Fruit fly (Drosophila melanogaster) whole organism, prepupa: ENCODE results near the gene Pdf.
A peak's percentile ranks its signal among the peaks of the same experiment; 100 is the strongest.

Experiments used
- Blimp-1 ChIP-seq: fragments of 200-800 bp; sonication (Bioruptor generic); optimal IDR thresholded peaks from 3 replicates; lab custom pipeline; 2017; ENCODE audit warnings: missing biosample characterization, missing genetic modification characterization, mild to moderate bottlenecking, moderate library complexity, missing genetic modification reagents
- CG10631 ChIP-seq: fragments of 200-800 bp; sonication (Bioruptor generic); optimal IDR thresholded peaks from 2 replicates; lab custom pipeline; 2016; ENCODE audit warnings: missing biosample characterization, missing genetic modification characterization
- CG10669 ChIP-seq: fragments of 200-800 bp; sonication (Bioruptor generic); optimal IDR thresholded peaks from 3 replicates; lab custom pipeline; 2018; ENCODE audit warnings: missing biosample characterization, mild to moderate bottlenecking, missing genetic modification characterization, moderate library complexity
- CG11762 ChIP-seq: fragments of 200-800 bp; sonication (Bioruptor generic); optimal IDR thresholded peaks from 3 replicates; lab custom pipeline; 2016; ENCODE audit warnings: missing biosample characterization, missing genetic modification characterization; ENCODE audit not compliant: insufficient read depth
- CG11902 ChIP-seq: fragments of 200-800 bp; sonication (Bioruptor generic); optimal IDR thresholded peaks from 3 replicates; lab custom pipeline; 2016; ENCODE audit warnings: missing biosample characterization, missing genetic modification characterization
- CG16779 ChIP-seq: fragments of 200-800 bp; sonication (Bioruptor generic); optimal IDR thresholded peaks from 3 replicates; lab custom pipeline; 2017; ENCODE audit warnings: missing biosample characterization, mild to moderate bottlenecking, missing genetic modification characterization
- CG3032 ChIP-seq: fragments of 200-800 bp; optimal IDR thresholded peaks from 2 replicates; lab custom pipeline; 2019; ENCODE audit warnings: missing biosample characterization, mild to moderate bottlenecking, missing genetic modification characterization, moderate library complexity
- CG31627 ChIP-seq: fragments of 200-800 bp; sonication (Bioruptor generic); optimal IDR thresholded peaks from 3 replicates; lab custom pipeline; 2016; ENCODE audit warnings: missing biosample characterization, missing genetic modification characterization
- CG32006 ChIP-seq: fragments of 200-800 bp; sonication (Bioruptor generic); optimal IDR thresholded peaks from 3 replicates; lab custom pipeline; 2017; ENCODE audit warnings: missing biosample characterization, mild to moderate bottlenecking, missing genetic modification characterization
- CG4318 ChIP-seq: fragments of 200-800 bp; sonication (Bioruptor generic); optimal IDR thresholded peaks from 3 replicates; lab custom pipeline; 2017; ENCODE audit warnings: missing biosample characterization, mild to moderate bottlenecking, missing genetic modification characterization
- CG6163 ChIP-seq: fragments of 200-800 bp; sonication (Bioruptor generic); IDR thresholded peaks from 3 replicates; pipeline ENCODE4 v1.3.6; 2022; ENCODE audit warnings: missing biosample characterization, missing genetic modification characterization
- CG6276 ChIP-seq: fragments of 200-800 bp; sonication (Bioruptor generic); optimal IDR thresholded peaks from 2 replicates; lab custom pipeline; 2017; ENCODE audit warnings: missing biosample characterization, mild to moderate bottlenecking, missing genetic modification characterization
- CG6792 ChIP-seq: fragments of 200-800 bp; sonication (Bioruptor generic); optimal IDR thresholded peaks from 3 replicates; lab custom pipeline; 2016; ENCODE audit warnings: missing biosample characterization, missing genetic modification characterization
- CG6808 ChIP-seq: fragments of 200-800 bp; sonication (Bioruptor generic); optimal IDR thresholded peaks from 3 replicates; lab custom pipeline; 2017; ENCODE audit warnings: missing biosample characterization, missing genetic modification characterization, mild to moderate bottlenecking, moderate library complexity, missing genetic modification reagents
- CG6854 ChIP-seq: fragments of 200-800 bp; sonication (Bioruptor generic); optimal IDR thresholded peaks from 2 replicates; lab custom pipeline; 2017; ENCODE audit warnings: missing biosample characterization, mild to moderate bottlenecking, missing genetic modification characterization
- CG7368 ChIP-seq: fragments of 200-800 bp; sonication (Bioruptor generic); optimal IDR thresholded peaks from 3 replicates; lab custom pipeline; 2016; ENCODE audit warnings: missing biosample characterization, missing genetic modification characterization
- CG8119 ChIP-seq: fragments of 200-800 bp; sonication (Bioruptor generic); IDR thresholded peaks from 3 replicates; pipeline ENCODE4 v1.3.6; 2022; ENCODE audit warnings: missing biosample characterization, missing genetic modification characterization
- CG8319 ChIP-seq: fragments of 200-800 bp; sonication (Bioruptor generic); optimal IDR thresholded peaks from 3 replicates; lab custom pipeline; 2016; ENCODE audit warnings: missing biosample characterization, missing genetic modification characterization
- CG8632 ChIP-seq: fragments of 200-800 bp; sonication (Bioruptor generic); optimal IDR thresholded peaks from 3 replicates; lab custom pipeline; 2016; ENCODE audit warnings: missing biosample characterization, missing genetic modification characterization
- Eip75B ChIP-seq: fragments of 200-800 bp; sonication (Bioruptor generic); optimal IDR thresholded peaks from 3 replicates; lab custom pipeline; 2016; ENCODE audit warnings: missing biosample characterization, missing genetic modification characterization
- Eip78C ChIP-seq: fragments of 200-800 bp; sonication (Bioruptor generic); peaks from one replicate; lab custom pipeline; 2016; ENCODE audit warnings: missing biosample characterization, missing genetic modification characterization
- Eip93F ChIP-seq: fragments of 200-800 bp; sonication (Bioruptor generic); optimal IDR thresholded peaks from 2 replicates; lab custom pipeline; 2016; ENCODE audit warnings: missing biosample characterization, mild to moderate bottlenecking, missing genetic modification characterization
- Ets96B ChIP-seq: fragments of 200-800 bp; optimal IDR thresholded peaks from 2 replicates; lab custom pipeline; 2019; ENCODE audit warnings: missing biosample characterization, mild to moderate bottlenecking, missing genetic modification characterization, moderate library complexity
- Gug ChIP-seq: fragments of 200-800 bp; sonication (Bioruptor generic); IDR thresholded peaks from 2 replicates; pipeline ENCODE4 v1.3.6; 2022; ENCODE audit warnings: missing biosample characterization, missing genetic modification characterization
- Hr39 ChIP-seq: fragments of 200-800 bp; sonication (Bioruptor generic); optimal IDR thresholded peaks from 2 replicates; lab custom pipeline; 2016; ENCODE audit warnings: missing biosample characterization, missing genetic modification characterization
- Hr4 ChIP-seq: fragments of 200-800 bp; sonication (Bioruptor generic); optimal IDR thresholded peaks from 3 replicates; lab custom pipeline; 2016; ENCODE audit warnings: missing biosample characterization, missing genetic modification characterization
- Lpt ChIP-seq: fragments of 200-800 bp; sonication (Bioruptor generic); optimal IDR thresholded peaks from 3 replicates; lab custom pipeline; 2016; ENCODE audit warnings: missing biosample characterization, missing genetic modification characterization
- Met ChIP-seq: fragments of 200-800 bp; sonication (Bioruptor generic); optimal IDR thresholded peaks from 3 replicates; lab custom pipeline; 2016; ENCODE audit warnings: missing biosample characterization, missing genetic modification characterization
- OdsH ChIP-seq: fragments of 200-800 bp; sonication (Bioruptor generic); optimal IDR thresholded peaks from 3 replicates; lab custom pipeline; 2016; ENCODE audit warnings: missing biosample characterization, missing genetic modification characterization
- Smox ChIP-seq: fragments of 200-800 bp; sonication (Bioruptor generic); optimal IDR thresholded peaks from 3 replicates; lab custom pipeline; 2016; ENCODE audit warnings: missing biosample characterization, missing genetic modification characterization
- Sox102F ChIP-seq: fragments of 200-800 bp; sonication (Bioruptor generic); optimal IDR thresholded peaks from 2 replicates; lab custom pipeline; 2016; ENCODE audit warnings: missing biosample characterization, mild to moderate bottlenecking, missing genetic modification characterization
- Sox14 ChIP-seq: fragments of 200-800 bp; sonication (Bioruptor generic); optimal IDR thresholded peaks from 3 replicates; lab custom pipeline; 2016; ENCODE audit warnings: missing biosample characterization, missing genetic modification characterization
- Sox15 ChIP-seq: fragments of 200-800 bp; sonication (Bioruptor generic); optimal IDR thresholded peaks from 3 replicates; lab custom pipeline; 2016; ENCODE audit warnings: missing biosample characterization, missing genetic modification characterization
- achi ChIP-seq: fragments of 200-800 bp; sonication (Bioruptor generic); optimal IDR thresholded peaks from 3 replicates; lab custom pipeline; 2016; ENCODE audit warnings: missing biosample characterization, missing genetic modification characterization
- dsx ChIP-seq: fragments of 200-800 bp; optimal IDR thresholded peaks from 3 replicates; lab custom pipeline; 2019; ENCODE audit warnings: missing biosample characterization, mild to moderate bottlenecking, missing genetic modification characterization, moderate library complexity; ENCODE audit not compliant: poor library complexity, severe bottlenecking
- eg ChIP-seq: fragments of 200-800 bp; sonication (Bioruptor generic); IDR thresholded peaks from 3 replicates; pipeline ENCODE4 v1.3.6; 2022; ENCODE audit warnings: missing biosample characterization, missing genetic modification characterization
- esn ChIP-seq: fragments of 200-800 bp; sonication (Bioruptor generic); optimal IDR thresholded peaks from 2 replicates; lab custom pipeline; 2016; ENCODE audit warnings: missing biosample characterization, mild to moderate bottlenecking, missing genetic modification characterization, moderate library complexity
- fd59A ChIP-seq: fragments of 200-800 bp; sonication (Bioruptor generic); optimal IDR thresholded peaks from 2 replicates; lab custom pipeline; 2017; ENCODE audit warnings: missing biosample characterization, mild to moderate bottlenecking, missing genetic modification characterization, missing genetic modification reagents
- fd85E ChIP-seq: fragments of 200-800 bp; sonication (Bioruptor generic); optimal IDR thresholded peaks from 3 replicates; lab custom pipeline; 2016; ENCODE audit warnings: missing biosample characterization, missing genetic modification characterization
- fkh ChIP-seq: fragments of 200-800 bp; sonication (Bioruptor generic); optimal IDR thresholded peaks from 3 replicates; lab custom pipeline; 2017; ENCODE audit warnings: missing biosample characterization, mild to moderate bottlenecking, missing genetic modification characterization, moderate library complexity
- lz ChIP-seq: fragments of 200-800 bp; sonication (Bioruptor generic); optimal IDR thresholded peaks from 3 replicates; lab custom pipeline; 2016; ENCODE audit warnings: missing biosample characterization, missing genetic modification characterization
- net ChIP-seq: fragments of 200-800 bp; sonication (Bioruptor generic); optimal IDR thresholded peaks from 3 replicates; lab custom pipeline; 2016; ENCODE audit warnings: missing biosample characterization, missing genetic modification characterization
- pdm3 ChIP-seq: fragments of 200-800 bp; sonication (Bioruptor generic); optimal IDR thresholded peaks from 3 replicates; lab custom pipeline; 2016; ENCODE audit warnings: missing biosample characterization, missing genetic modification characterization
- salr ChIP-seq, 2 experiments: fragments of 200-800 bp; sonication (Bioruptor generic); optimal IDR thresholded peaks; 3 replicates each; lab custom pipeline; 2016 to 2018; ENCODE audit warnings: missing biosample characterization in 2 of 2, missing genetic modification characterization in 2 of 2, mild to moderate bottlenecking in 1 of 2
- spab ChIP-seq: fragments of 200-800 bp; sonication (Bioruptor generic); optimal IDR thresholded peaks from 2 replicates; lab custom pipeline; 2017; ENCODE audit warnings: missing biosample characterization, mild to moderate bottlenecking, missing genetic modification characterization, missing genetic modification reagents
- ss ChIP-seq, 2 experiments: fragments of 200-800 bp; sonication (Bioruptor generic); optimal IDR thresholded peaks; 2 replicates in 1 of 2; 3 replicates in 1 of 2; lab custom pipeline; 2017 to 2018; ENCODE audit warnings: mild to moderate bottlenecking in 2 of 2, missing biosample characterization in 2 of 2, missing genetic modification characterization in 2 of 2, moderate library complexity in 1 of 2
- topi ChIP-seq: fragments of 200-800 bp; sonication (Bioruptor generic); optimal IDR thresholded peaks from 3 replicates; lab custom pipeline; 2016; ENCODE audit warnings: missing biosample characterization, missing genetic modification characterization
- vri ChIP-seq: fragments of 200-800 bp; sonication (Bioruptor generic); optimal IDR thresholded peaks from 3 replicates; lab custom pipeline; 2016; ENCODE audit warnings: missing biosample characterization, mild to moderate bottlenecking, missing genetic modification characterization

Pdf gene

dm6 chr3R:26499136-26499535 lies 43.2 kb upstream of the Pdf start (continued):
- TF ChIP-seq Sox102F (peak; percentile 78), CG16779 (peak; percentile 45), achi (GFP tag; lab: Kevin White, UChicago) (peak; percentile 69), CG8319 (GFP tag; lab: Kevin White, UChicago) (peak; percentile 30), pdm3 (peak; percentile 68), CG8632 (peak; percentile 61), Sox14 (GFP tag; lab: Kevin White, UChicago) (peak; percentile 74), Gug (peak; percentile 34; the same call in 1 of the 2 replicates), dsx (GFP tag; lab: Kevin White, UChicago) (peak; percentile 57), eg (peak; percentile 49; the same call in 2 of the 3 replicates), Lpt (GFP tag; lab: Kevin White, UChicago) (no peak), fd59A (peak; percentile 45), Smox (peak; percentile 72), CG10631 (GFP tag; lab: Kevin White, UChicago) (peak; percentile 61), CG6808 (GFP tag; lab: Kevin White, UChicago) (peak; percentile 72), ss (GFP tag; optimal IDR thresholded peaks at IDR 0.05; lab: Kevin White, UChicago) (peak; percentile 21 to 76)

- TF ChIP-seq spab (GFP tag; lab: Kevin White, UChicago) (peak; percentile 51), CG6276 (GFP tag; lab: Kevin White, UChicago) (peak; percentile 78), topi (GFP tag; lab: Kevin White, UChicago) (no peak), CG11762 (GFP tag; lab: Kevin White, UChicago) (peak; percentile 45), CG8319 (GFP tag; lab: Kevin White, UChicago) (no peak), salr (GFP tag; optimal IDR thresholded peaks at IDR 0.05; lab: Kevin White, UChicago) (peak in 1 of 2 experiments; percentile 47), net (GFP tag; lab: Kevin White, UChicago) (peak; percentile 31), CG6792 (GFP tag; lab: Kevin White, UChicago) (peak; percentile 30), Blimp-1 (GFP tag; lab: Kevin White, UChicago) (no peak), CG7368 (GFP tag; lab: Kevin White, UChicago) (peak; percentile 39), Lpt (GFP tag; lab: Kevin White, UChicago) (peak; percentile 63), Ets96B (tag; lab: Kevin White, UChicago) (peak; percentile 65), CG6808 (GFP tag; lab: Kevin White, UChicago) (peak; percentile 34), CG11902 (GFP tag; lab: Kevin White, UChicago) (no peak), CG16779 (peak; percentile 41), Eip78C (GFP tag; lab: Kevin White, UChicago) (peak; percentile 44), CG4318 (GFP tag; lab: Kevin White, UChicago) (peak; percentile 39), CG6854 (GFP tag; lab: Kevin White, UChicago) (no peak), Eip93F (GFP tag; lab: Kevin White, UChicago) (no peak), CG10669 (GFP tag; lab: Kevin White, UChicago) (peak; percentile 58), Smox (no peak), Sox15 (GFP tag; lab: Kevin White, UChicago) (no peak), vri (GFP tag; lab: Kevin White, UChicago) (no peak), CG31627 (GFP tag; lab: Kevin White, UChicago) (no peak), Met (GFP tag; lab: Kevin White, UChicago) (peak; percentile 4), lz (GFP tag; lab: Kevin White, UChicago) (no peak), Eip75B (GFP tag; lab: Kevin White, UChicago) (peak; percentile 69), Sox14 (GFP tag; lab: Kevin White, UChicago) (peak; percentile 33), fd59A (no peak), Hr39 (GFP tag; lab: Kevin White, UChicago) (no peak), ss (GFP tag; optimal IDR thresholded peaks at IDR 0.05; lab: Kevin White, UChicago) (no peak), CG32006 (GFP tag; lab: Kevin White, UChicago) (peak; percentile 75), OdsH (GFP tag; lab: Kevin White, UChicago) (peak; percentile 53), CG10631 (GFP tag; lab: Kevin White, UChicago) (peak; percentile 61), CG3032 (peak; percentile 56), Gug (peak; percentile 75), eg (peak; percentile 88), esn (GFP tag; lab: Kevin White, UChicago) (peak; percentile 16), Hr4 (GFP tag; lab: Kevin White, UChicago) (peak; percentile 67), fkh (GFP tag; lab: Kevin White, UChicago) (no peak), CG6163 (GFP tag; lab: Robert Waterston, UW) (peak; percentile 87), dsx (GFP tag; lab: Kevin White, UChicago) (no peak), CG8119 (GFP tag; lab: Robert Waterston, UW) (peak; percentile 81), fd85E (GFP tag; lab: Kevin White, UChicago) (no peak), pdm3 (peak; percentile 49)
Measured at dm6 chr3R:26496356-26496755, 40.4 kb upstream of the Pdf start.
